Worm (Caenorhabditis elegans) whole organism, early embryonic: ENCODE measurements around the gene Y73B3B.1.
"Not testable (repeated sequence)": the region's sequence is repeated elsewhere in the genome, so short reads cannot be mapped to it uniquely, and the experiment has no call there.

Experiments
- B0310.2 ChIP-seq: sonication (generic microtip); optimal IDR thresholded peaks from 2 replicates; lab custom pipeline; 2016; ENCODE audit warnings: mild to moderate bottlenecking, missing genetic modification characterization, missing compliant biosample characterization
- F13C5.2 ChIP-seq: sonication (generic microtip); optimal IDR thresholded peaks from 2 replicates; lab custom pipeline; 2017; ENCODE audit warnings: mild to moderate bottlenecking, missing genetic modification characterization, inconsistent platforms, missing compliant biosample characterization
- aly-1 ChIP-seq: sonication (generic microtip); optimal IDR thresholded peaks from 2 replicates; lab custom pipeline; 2016; ENCODE audit warnings: missing genetic modification characterization, missing compliant biosample characterization
- ama-1 ChIP-seq: fragments of 150-350 bp; optimal IDR thresholded peaks from 2 replicates; lab custom pipeline; 2014
- ceh-13 ChIP-seq: fragments of 200-800 bp; sonication (Bioruptor generic); optimal IDR thresholded peaks from 2 replicates; lab custom pipeline; 2018; ENCODE audit warnings: mild to moderate bottlenecking, missing genetic modification characterization, missing compliant biosample characterization
- ceh-36 ChIP-seq: sonication (generic microtip); optimal IDR thresholded peaks from 2 replicates; lab custom pipeline; 2016; ENCODE audit warnings: missing genetic modification characterization, inconsistent platforms, missing compliant biosample characterization
- ets-7 ChIP-seq: sonication (generic microtip); optimal IDR thresholded peaks from 2 replicates; lab custom pipeline; 2016; ENCODE audit warnings: missing genotype, missing genetic modification characterization, missing compliant biosample characterization
- flt-1 ChIP-seq: fragments of 200-800 bp; sonication (Bioruptor generic); IDR thresholded peaks from 2 replicates; pipeline ENCODE4 v1.3.6; 2022; ENCODE audit warnings: missing genetic modification characterization, missing compliant biosample characterization
- hmbx-1 ChIP-seq: sonication (generic microtip); optimal IDR thresholded peaks from 2 replicates; lab custom pipeline; 2016; ENCODE audit warnings: mild to moderate bottlenecking, missing genetic modification characterization, missing compliant biosample characterization
- hmg-4 ChIP-seq: fragments of 200-800 bp; sonication (Bioruptor generic); optimal IDR thresholded peaks from 2 replicates; lab custom pipeline; 2018; ENCODE audit warnings: mild to moderate bottlenecking, missing genetic modification characterization, missing compliant biosample characterization
- hnd-1 ChIP-seq: sonication (generic microtip); optimal IDR thresholded peaks from 2 replicates; lab custom pipeline; 2016; ENCODE audit warnings: missing genetic modification characterization, missing compliant biosample characterization
- pes-1 ChIP-seq: fragments of 200-800 bp; sonication (Bioruptor generic); IDR thresholded peaks from 2 replicates; pipeline ENCODE4 v1.3.6; 2022; ENCODE audit warnings: missing genetic modification reagents, missing genetic modification characterization, missing compliant biosample characterization
- scrt-1 ChIP-seq: fragments of 200-800 bp; sonication (Bioruptor generic); IDR thresholded peaks from 2 replicates; pipeline ENCODE4 v1.3.6; 2022; ENCODE audit warnings: missing genetic modification characterization, missing compliant biosample characterization
- sea-1 ChIP-seq: fragments of 200-800 bp; sonication (Bioruptor generic); conservative IDR thresholded peaks from 2 replicates; pipeline ENCODE4 v1.3.6; 2022; ENCODE audit warnings: missing genetic modification characterization, missing compliant biosample characterization
- tbx-11 ChIP-seq: fragments of 200-800 bp; sonication (Bioruptor generic); IDR thresholded peaks from 2 replicates; pipeline ENCODE4 v1.3.6; 2022; ENCODE audit warnings: missing genetic modification characterization, missing compliant biosample characterization
- tbx-37 ChIP-seq: fragments of 200-800 bp; sonication (Bioruptor generic); conservative IDR thresholded peaks from 2 replicates; pipeline ENCODE4 v1.3.6; 2022; ENCODE audit warnings: missing genetic modification reagents, missing genetic modification characterization, missing compliant biosample characterization
- tra-4 ChIP-seq: sonication (generic microtip); optimal IDR thresholded peaks from 2 replicates; lab custom pipeline; 2017; ENCODE audit warnings: missing genetic modification characterization, missing compliant biosample characterization

The Y73B3B.1 gene

DNA sequence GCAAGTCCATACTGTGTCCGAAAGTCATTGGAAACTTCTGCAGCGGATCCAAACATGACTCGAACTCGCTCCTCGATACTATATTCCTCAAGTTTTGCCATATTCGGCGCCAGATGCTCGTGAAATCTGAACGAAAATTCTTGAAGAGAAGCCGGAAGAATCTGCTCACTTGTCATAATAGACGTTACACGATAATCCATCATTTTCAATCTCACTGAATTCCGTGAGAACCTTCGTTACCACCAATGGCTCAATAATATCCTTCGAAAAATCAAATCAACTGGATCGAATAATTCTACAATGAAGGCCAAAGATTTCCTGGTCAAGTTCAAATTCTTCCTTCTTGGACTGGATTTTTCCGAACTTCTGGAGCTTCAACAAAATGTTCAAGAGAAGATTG is at the start of gene Y73B3B.1:
Y73B3B.1 (minus strand) TSS at position 101 of the 400 bp plus-strand sequence.
- not testable (repeated sequence) for TF ChIP-seq ets-7 (tag; lab: Kevin White, UChicago); hmbx-1 (tag; lab: Kevin White, UChicago); ama-1

DNA sequence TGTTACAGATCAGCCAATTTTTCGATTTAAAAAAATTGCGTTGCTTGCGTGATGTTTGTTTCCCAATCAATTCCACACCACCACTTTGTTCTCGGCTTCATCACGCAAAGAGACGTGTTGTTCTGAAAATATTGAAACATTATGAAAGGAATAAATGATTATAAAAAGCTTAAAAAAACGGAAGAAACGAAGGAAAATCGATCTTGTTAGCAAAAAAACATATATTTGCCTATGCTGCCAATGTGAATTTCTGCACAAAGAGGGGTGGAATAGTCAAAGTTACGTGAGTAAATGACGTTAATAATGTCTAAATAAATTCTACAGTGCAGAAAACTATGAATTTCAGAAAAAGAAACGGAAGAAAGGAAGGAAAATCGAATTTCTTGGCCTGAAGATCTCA is 28.0 kb upstream of the Y73B3B.1 start, which contains the start of gene AC8.10:
AC8.10 (minus strand) TSS at position 101 of the 400 bp plus-strand sequence.
- not testable (repeated sequence) for TF ChIP-seq ets-7, tra-4, hmbx-1 (tag; lab: Kevin White, UChicago)

DNA sequence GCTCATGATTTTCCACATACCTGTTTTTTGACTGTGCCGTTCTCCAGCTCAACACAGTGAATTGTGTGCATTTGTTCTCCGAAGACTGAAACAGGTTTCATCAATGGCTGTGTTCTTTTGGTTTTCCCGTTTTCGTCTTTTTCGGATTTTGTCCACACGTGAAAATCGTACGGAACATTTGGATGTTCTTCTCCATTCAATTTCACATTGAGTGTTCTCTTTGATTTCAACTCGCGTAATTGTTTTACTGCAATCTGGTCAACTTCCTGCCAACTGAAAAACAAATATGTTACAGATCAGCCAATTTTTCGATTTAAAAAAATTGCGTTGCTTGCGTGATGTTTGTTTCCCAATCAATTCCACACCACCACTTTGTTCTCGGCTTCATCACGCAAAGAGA is 18.3 kb upstream of the Y73B3B.1 start, which contains the start of gene AC8.3:
AC8.3 (minus strand) TSS at position 101 of the 400 bp plus-strand sequence.
- not testable (repeated sequence) for TF ChIP-seq tbx-37; tra-4 (tag; lab: Kevin White, UChicago); hmg-4 (GFP tag; lab: Kevin White, UChicago)

DNA sequence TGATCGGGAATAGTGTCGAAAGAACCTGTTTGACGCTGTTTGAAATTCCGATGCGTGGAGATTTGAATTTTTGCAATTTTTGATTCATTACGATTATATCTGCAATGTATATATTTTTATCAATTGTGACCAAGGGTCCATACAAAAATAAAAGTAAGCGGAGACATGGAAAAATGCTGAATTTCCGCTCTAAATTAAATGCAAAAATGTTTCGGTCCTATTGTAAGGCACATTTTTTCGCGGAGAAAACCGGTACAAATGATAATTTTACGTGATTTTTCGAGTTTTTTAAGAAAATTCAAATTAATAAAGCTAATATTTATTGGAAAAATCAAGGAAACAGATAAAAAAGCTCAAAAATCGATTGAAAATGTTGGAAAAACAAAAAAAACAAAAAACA is 4.4 kb upstream of the Y73B3B.1 start, which contains the start of gene set-28:
set-28 (minus strand) TSS at position 101 of the 400 bp plus-strand sequence.
- not testable (repeated sequence) for TF ChIP-seq hnd-1 (tag; lab: Kevin White, UChicago); F13C5.2; hmg-4 (GFP tag; lab: Kevin White, UChicago)

DNA sequence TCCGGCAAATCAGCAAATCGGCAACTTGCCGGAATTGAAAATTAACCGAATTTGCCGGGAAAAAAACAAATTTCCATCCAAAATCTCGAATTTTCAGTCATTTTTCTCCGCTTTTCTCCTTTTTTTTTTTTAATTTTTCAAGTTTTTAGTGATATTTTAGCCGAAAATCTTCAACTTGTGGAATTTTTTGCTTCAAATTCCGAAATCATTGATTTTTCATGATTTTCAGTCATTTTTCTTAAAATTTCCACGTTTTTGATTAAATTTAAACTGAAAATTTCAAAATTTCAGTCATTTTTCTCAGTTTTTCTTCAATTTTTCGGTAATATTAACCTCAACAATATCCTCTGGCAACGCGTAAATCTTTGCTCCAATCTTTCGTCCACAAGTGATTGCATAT is 1.3 kb downstream of the Y73B3B.1 start, which contains the start of gene Y73B3B.3:
Y73B3B.3 (plus strand) TSS at position 301 of the 400 bp plus-strand sequence.
- TF ChIP-seq scrt-1 (GFP tag; lab: Robert Waterston, UW); F13C5.2; ceh-36 (tag; lab: Kevin White, UChicago): not testable (repeated sequence)

DNA sequence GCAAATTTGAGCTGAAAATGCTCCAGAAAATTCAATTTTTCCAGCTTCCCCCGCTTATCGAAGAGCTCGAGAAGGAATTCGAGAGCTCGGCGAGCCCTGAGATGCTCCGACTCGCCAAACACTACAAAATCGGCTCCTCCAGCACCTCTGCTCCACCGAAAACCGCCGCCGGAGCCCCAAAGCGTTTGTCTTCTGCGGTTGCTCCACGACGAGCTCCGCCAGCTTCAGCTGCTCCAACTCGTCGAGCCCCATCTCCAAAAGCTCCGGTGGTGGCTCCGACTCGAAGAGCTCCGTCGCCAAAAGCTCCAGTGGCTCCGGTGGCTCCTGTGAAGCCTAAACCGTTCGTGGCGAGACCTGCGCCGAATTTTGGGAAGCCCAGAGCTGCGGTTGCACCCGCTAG is 14.6 kb downstream of the Y73B3B.1 start:
- no peak for TF ChIP-seq ceh-13 (GFP tag; lab: Kevin White, UChicago)
- TF ChIP-seq hnd-1 (tag; lab: Kevin White, UChicago), result no peak
- TF ChIP-seq ama-1, result no peak
- TF ChIP-seq ceh-36 (tag; lab: Kevin White, UChicago), result no peak
- TF ChIP-seq hmg-4 (GFP tag; lab: Kevin White, UChicago), result no peak
- no peak for TF ChIP-seq ets-7 (tag; lab: Kevin White, UChicago)
- no peak for TF ChIP-seq B0310.2 (tag; lab: Kevin White, UChicago)
- no peak for TF ChIP-seq scrt-1 (GFP tag; lab: Robert Waterston, UW)
- TF ChIP-seq sea-1 (GFP tag; lab: Robert Waterston, UW), result no peak
- TF ChIP-seq flt-1, result no peak
- no peak for TF ChIP-seq tbx-11
- no peak for TF ChIP-seq hmbx-1 (tag; lab: Kevin White, UChicago)
- TF ChIP-seq tra-4 (tag; lab: Kevin White, UChicago), result no peak
- TF ChIP-seq aly-1 (tag; lab: Kevin White, UChicago), result no peak
- no peak for TF ChIP-seq tbx-37
- TF ChIP-seq F13C5.2, result no peak
- TF ChIP-seq pes-1, result no peak

DNA sequence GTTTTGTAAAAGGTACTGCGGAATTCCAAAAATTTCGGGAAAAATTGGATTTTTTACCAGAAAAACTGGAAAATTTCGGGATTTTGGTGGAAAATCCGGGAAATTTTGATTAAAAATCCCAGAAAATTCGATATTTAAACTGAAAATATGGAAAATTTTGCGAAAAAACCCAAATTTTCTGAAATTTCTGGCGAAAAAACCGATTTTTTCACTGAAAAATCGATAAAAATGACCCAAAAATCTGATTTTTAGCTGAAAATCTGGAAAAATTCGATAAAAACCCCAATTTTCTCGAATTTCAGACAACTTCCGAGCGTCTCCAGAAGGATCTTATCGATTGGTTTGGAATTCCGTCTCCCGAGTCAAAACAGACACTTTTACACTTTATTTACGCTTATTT is 18.5 kb downstream of the Y73B3B.1 start, which contains the start of gene T08D2.8:
T08D2.8 (plus strand) TSS at position 301 of the 400 bp plus-strand sequence.
- TF ChIP-seq sea-1 (GFP tag; lab: Robert Waterston, UW) (no peak), flt-1 (no peak), tra-4 (tag; lab: Kevin White, UChicago) (no peak), aly-1 (tag; lab: Kevin White, UChicago) (no peak), scrt-1 (GFP tag; lab: Robert Waterston, UW) (no peak), F13C5.2 (no peak), hmg-4 (GFP tag; lab: Kevin White, UChicago) (no peak), ceh-36 (tag; lab: Kevin White, UChicago) (no peak), ama-1 (no peak), hnd-1 (tag; lab: Kevin White, UChicago) (no peak), hmbx-1 (tag; lab: Kevin White, UChicago) (no peak)

DNA sequence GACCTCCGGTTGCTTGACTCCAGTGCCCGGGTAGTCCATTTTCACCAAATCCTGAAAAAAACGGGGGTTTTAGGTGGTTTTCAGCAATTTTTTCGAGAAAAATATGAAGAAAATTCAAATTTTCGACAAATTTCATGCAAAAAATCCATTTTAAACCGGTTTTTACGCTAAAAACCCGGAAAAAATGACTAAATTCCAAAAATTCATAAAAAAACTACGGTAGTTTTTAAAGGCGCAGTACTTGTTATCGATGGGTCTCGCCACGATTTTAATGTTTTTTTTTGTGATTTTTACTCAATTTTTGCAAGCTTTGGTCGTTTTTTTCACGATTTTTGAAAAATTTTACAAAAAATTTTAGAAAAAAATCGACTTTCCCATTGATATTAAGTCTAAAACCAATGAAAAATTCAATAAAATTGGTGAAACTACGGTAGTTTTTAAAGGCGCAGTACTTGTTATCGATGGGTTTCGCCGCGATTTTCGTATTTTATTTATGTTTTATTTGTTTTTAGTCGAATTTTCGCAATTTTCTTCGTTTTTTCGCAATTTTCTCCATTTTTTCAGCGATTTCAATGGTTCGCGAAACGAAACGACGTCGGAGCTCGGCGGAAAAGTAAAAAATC is 28.8 kb downstream of the Y73B3B.1 start, which contains the start of the genes T08D2.6 and chkr-1:
T08D2.6 (minus strand) TSS at position 51 of the 623 bp plus-strand sequence.
chkr-1 (plus strand) TSS at position 573 of the 623 bp plus-strand sequence.
- TF ChIP-seq ceh-36, tra-4, B0310.2 (tag; lab: Kevin White, UChicago): not testable (repeated sequence)

DNA sequence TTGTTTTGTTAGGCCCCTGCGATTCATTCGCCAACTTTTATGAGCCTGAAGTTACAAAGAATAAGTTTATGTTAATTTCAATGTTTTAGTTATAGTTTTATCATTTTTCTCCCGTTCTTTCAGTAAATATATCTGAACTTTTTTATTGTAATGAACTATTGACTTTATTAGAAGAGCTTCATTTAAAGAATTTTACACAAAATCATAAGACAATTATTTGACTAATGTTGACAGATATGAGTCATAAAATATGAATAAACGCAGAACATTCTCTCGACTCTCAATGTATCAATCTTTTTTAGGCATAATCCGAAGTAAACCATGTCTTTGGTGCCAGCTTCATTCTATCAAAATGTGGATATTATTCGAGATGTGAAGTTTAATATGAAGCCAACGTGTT is 34.0 kb downstream of the Y73B3B.1 start, which contains the start of the genes T08D2.5 and T08D2.4:
T08D2.5 (plus strand) TSS at position 301 of the 400 bp plus-strand sequence.
T08D2.4 (plus strand) TSS at position 322 of the 400 bp plus-strand sequence.
- TF ChIP-seq tbx-37 (no peak), tra-4 (tag; lab: Kevin White, UChicago) (no peak)
